Worm (Caenorhabditis elegans) whole organism, L2 larva: Measurements from ENCODE around the gene pho-4.

Source experiments
- C34F6.9 ChIP-seq: fragments of 150-350 bp; optimal IDR thresholded peaks from 2 replicates; lab custom pipeline; 2014; ENCODE audit warnings: missing biosample characterization, missing genetic modification characterization
- F13H6.1 ChIP-seq: sonication (generic microtip); optimal IDR thresholded peaks from 2 replicates; lab custom pipeline; 2016; ENCODE audit warnings: missing genetic modification characterization, missing compliant biosample characterization
- R02D3.7 ChIP-seq: fragments of 150-350 bp; optimal IDR thresholded peaks from 2 replicates; lab custom pipeline; 2014; ENCODE audit warnings: missing biosample characterization, missing genetic modification characterization
- ZK546.5 ChIP-seq: sonication (generic microtip); optimal IDR thresholded peaks from 2 replicates; lab custom pipeline; 2017; ENCODE audit warnings: missing biosample characterization, missing genetic modification characterization
- alr-1 ChIP-seq: fragments of 150-350 bp; optimal IDR thresholded peaks from 2 replicates; lab custom pipeline; 2014; ENCODE audit warnings: missing biosample characterization, missing genetic modification characterization
- aly-2 ChIP-seq: fragments of 150-350 bp; optimal IDR thresholded peaks from 2 replicates; lab custom pipeline; 2014; ENCODE audit warnings: missing biosample characterization, missing genetic modification characterization
- ama-1 ChIP-seq: fragments of 150-350 bp; optimal IDR thresholded peaks from 2 replicates; lab custom pipeline; 2018; ENCODE audit warnings: inconsistent platforms
- ceh-16 ChIP-seq: fragments of 150-350 bp; optimal IDR thresholded peaks from 2 replicates; lab custom pipeline; 2014; ENCODE audit warnings: missing biosample characterization, missing genetic modification characterization
- ceh-82 ChIP-seq: fragments of 150-350 bp; optimal IDR thresholded peaks from 2 replicates; lab custom pipeline; 2014; ENCODE audit warnings: missing biosample characterization, missing genetic modification characterization
- crh-2 ChIP-seq: sonication (generic microtip); optimal IDR thresholded peaks from 2 replicates; lab custom pipeline; 2017; ENCODE audit warnings: missing biosample characterization, missing genetic modification characterization
- egl-27 ChIP-seq: sonication (generic microtip); optimal IDR thresholded peaks from 3 replicates; lab custom pipeline; 2017; ENCODE audit warnings: missing biosample characterization, missing genetic modification reagents, missing genetic modification characterization
- fos-1 ChIP-seq: fragments of 150-350 bp; optimal IDR thresholded peaks from 2 replicates; lab custom pipeline; 2014; ENCODE audit warnings: missing biosample characterization, missing genetic modification characterization
- gmeb-1 ChIP-seq: fragments of 150-350 bp; optimal IDR thresholded peaks from 2 replicates; lab custom pipeline; 2014; ENCODE audit warnings: missing biosample characterization, missing genetic modification characterization
- lin-11 ChIP-seq: fragments of 150-350 bp; sonication (generic microtip); optimal IDR thresholded peaks from 2 replicates; lab custom pipeline; 2014; ENCODE audit warnings: missing biosample characterization, missing genetic modification characterization, inconsistent platforms, mixed read lengths
- lin-13 ChIP-seq: fragments of 150-350 bp; optimal IDR thresholded peaks from 2 replicates; lab custom pipeline; 2014; ENCODE audit warnings: missing biosample characterization, missing genetic modification reagents, missing genetic modification characterization
- lin-39 ChIP-seq: fragments of 150-350 bp; optimal IDR thresholded peaks from 2 replicates; lab custom pipeline; 2014; ENCODE audit warnings: missing biosample characterization, missing genetic modification reagents, missing genetic modification characterization
- lsy-2 ChIP-seq, 2 experiments: fragments of 150-350 bp in 1 of 2; sonication (generic microtip) in 1 of 2; optimal IDR thresholded peaks; 2 replicates each; lab custom pipeline; 2014 to 2017; ENCODE audit warnings: missing biosample characterization in 2 of 2, missing genetic modification characterization in 2 of 2
- mab-5 ChIP-seq: fragments of 150-350 bp; optimal IDR thresholded peaks from 2 replicates; lab custom pipeline; 2014; ENCODE audit warnings: missing biosample characterization, missing genetic modification characterization
- nhr-12 ChIP-seq: fragments of 150-350 bp; optimal IDR thresholded peaks from 2 replicates; lab custom pipeline; 2014; ENCODE audit warnings: missing biosample characterization, missing genetic modification characterization
- nhr-129 ChIP-seq: fragments of 150-350 bp; optimal IDR thresholded peaks from 2 replicates; lab custom pipeline; 2014; ENCODE audit warnings: missing biosample characterization, missing genetic modification characterization
- nhr-23 ChIP-seq: fragments of 150-350 bp; optimal IDR thresholded peaks from 2 replicates; lab custom pipeline; 2014; ENCODE audit warnings: missing biosample characterization, missing genetic modification reagents, missing genetic modification characterization
- nhr-77 ChIP-seq: fragments of 150-350 bp; optimal IDR thresholded peaks from 2 replicates; lab custom pipeline; 2014; ENCODE audit warnings: missing biosample characterization, missing genetic modification characterization
- peb-1 ChIP-seq: fragments of 150-350 bp; optimal IDR thresholded peaks from 2 replicates; lab custom pipeline; 2014; ENCODE audit warnings: missing biosample characterization, missing genetic modification characterization
- sem-4 ChIP-seq: fragments of 150-350 bp; optimal IDR thresholded peaks from 2 replicates; lab custom pipeline; 2014; ENCODE audit warnings: missing biosample characterization, missing genetic modification reagents, missing genetic modification characterization
- skn-1 ChIP-seq: sonication (generic microtip); optimal IDR thresholded peaks from 2 replicates; lab custom pipeline; 2017; ENCODE audit warnings: missing biosample characterization, missing genetic modification characterization
- sma-3 ChIP-seq: sonication (generic microtip); optimal IDR thresholded peaks from 2 replicates; lab custom pipeline; 2016; ENCODE audit warnings: missing genetic modification reagents, missing genetic modification characterization, missing compliant biosample characterization
- sma-9 ChIP-seq, 2 experiments: fragments of 150-350 bp in 1 of 2; sonication (generic microtip) in 1 of 2; optimal IDR thresholded peaks; 2 replicates each; lab custom pipeline; 2014 to 2016; ENCODE audit warnings: missing genetic modification characterization in 2 of 2, mild to moderate bottlenecking in 1 of 2, missing biosample characterization in 1 of 2, missing compliant biosample characterization in 1 of 2, missing genetic modification reagents in 1 of 2, moderate library complexity in 1 of 2
- snpc-4 ChIP-seq: fragments of 150-350 bp; optimal IDR thresholded peaks from 2 replicates; lab custom pipeline; 2014; ENCODE audit warnings: missing biosample characterization, missing genetic modification characterization
- unc-39 ChIP-seq: fragments of 150-350 bp; optimal IDR thresholded peaks from 2 replicates; lab custom pipeline; 2014; ENCODE audit warnings: missing biosample characterization, missing genetic modification characterization
- unc-55 ChIP-seq: fragments of 150-350 bp; sonication (generic microtip); optimal IDR thresholded peaks from 3 replicates; lab custom pipeline; 2014; ENCODE audit warnings: missing biosample characterization, missing genetic modification reagents, missing genetic modification characterization
- unc-62 ChIP-seq: fragments of 150-350 bp; optimal IDR thresholded peaks from 2 replicates; lab custom pipeline; 2014; ENCODE audit warnings: missing biosample characterization, missing genetic modification reagents, missing genetic modification characterization
- zag-1 ChIP-seq: fragments of 150-350 bp; optimal IDR thresholded peaks from 2 replicates; lab custom pipeline; 2014; ENCODE audit warnings: missing biosample characterization, missing genetic modification characterization

Gene pho-4

DNA sequence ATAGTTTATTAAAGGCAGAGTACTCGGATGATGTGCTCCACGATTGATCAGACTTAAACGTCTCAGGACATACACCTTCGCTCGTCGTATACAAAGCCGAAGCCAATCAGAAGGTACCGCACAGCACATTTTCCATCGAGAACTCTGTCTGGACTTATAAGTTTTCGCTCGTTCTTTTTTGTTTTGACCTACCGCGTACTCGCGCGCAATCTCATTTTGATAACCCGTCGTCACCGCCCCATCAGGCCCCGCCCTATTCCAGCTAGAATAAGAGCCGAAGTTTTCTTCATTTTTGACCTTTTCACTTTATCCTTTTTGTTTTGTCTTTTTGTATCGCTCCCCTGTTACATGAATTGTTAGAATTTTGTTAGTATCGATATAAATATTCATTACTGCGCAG, 8.7 kb downstream of the pho-4 start, which contains the start of gene EGAP2.2:
Gene EGAP2.2 (plus strand): TSS at position 301 of the 400 bp plus-strand sequence.
- TF ChIP-seq aly-2 (tag; lab: Kevin White, UChicago) (no peak), R02D3.7 (tag; lab: Kevin White, UChicago) (no peak), nhr-77 (tag; lab: Kevin White, UChicago) (no peak), lin-39 (no peak), ceh-16 (no peak), peb-1 (tag; lab: Kevin White, UChicago) (no peak), C34F6.9 (tag; lab: Kevin White, UChicago) (no peak), unc-55 (GFP tag; lab: Kevin White, UChicago) (no peak), sma-3 (no peak), F13H6.1 (tag; lab: Kevin White, UChicago) (no peak), nhr-23 (tag; lab: Kevin White, UChicago) (no peak), skn-1 (no peak), lin-13 (GFP tag; lab: Kevin White, UChicago) (no peak), ama-1 (lab: Kevin White, UChicago) (no peak)

DNA sequence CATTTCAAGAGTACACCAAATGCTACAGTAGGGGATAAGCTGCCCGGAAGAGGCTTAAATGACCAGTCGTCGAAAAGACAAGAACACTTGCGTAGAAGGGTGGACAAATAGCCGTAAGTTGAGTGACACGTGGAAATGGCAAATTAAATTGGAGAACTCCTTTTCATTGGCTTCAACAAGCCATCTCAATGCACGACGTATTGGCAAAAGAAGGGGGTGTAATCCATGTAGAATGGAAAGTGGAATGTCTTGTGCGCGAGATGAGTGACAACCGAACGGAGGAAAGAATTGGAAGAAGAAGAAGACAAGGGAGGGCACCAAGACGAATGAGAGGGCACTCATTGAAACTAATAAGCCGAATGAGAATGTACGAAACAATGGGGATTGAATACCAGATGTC, 9.6 kb downstream of the pho-4 start:
- TF ChIP-seq sma-9 (GFP tag; optimal IDR thresholded peaks at IDR 0.05; lab: Kevin White, UChicago), result no peak
- TF ChIP-seq sma-9 (tag; optimal IDR thresholded peaks at IDR 0.05; lab: Kevin White, UChicago), result no peak
- TF ChIP-seq lin-13 (GFP tag; lab: Kevin White, UChicago), result no peak

DNA sequence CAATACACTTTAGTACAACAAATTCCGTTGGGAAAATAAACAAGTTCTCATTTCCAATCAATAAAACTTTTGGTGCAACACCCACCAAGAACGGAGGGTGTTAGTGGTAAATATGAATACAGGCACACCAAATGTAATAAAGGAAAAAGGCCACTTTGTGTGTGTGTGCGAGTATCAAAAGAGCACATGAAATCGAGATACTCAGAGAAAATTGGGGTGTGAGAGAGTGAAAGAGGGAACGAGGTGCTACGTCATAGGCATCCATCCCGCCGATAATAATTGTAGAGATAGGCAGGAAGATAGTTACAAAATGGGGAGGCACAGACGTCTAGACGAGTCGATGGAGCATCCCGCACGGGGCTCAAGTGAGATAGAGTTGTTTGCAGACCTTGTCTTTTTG, 10.5 kb downstream of the pho-4 start:
- TF ChIP-seq lin-11 (tag; lab: Kevin White, UChicago), result no peak
- no peak for TF ChIP-seq ama-1 (lab: Kevin White, UChicago)
- no peak for TF ChIP-seq ZK546.5
- TF ChIP-seq peb-1 (tag; lab: Kevin White, UChicago), result no peak
- peak; percentile 32 for TF ChIP-seq C34F6.9 (tag; lab: Kevin White, UChicago)
- no peak for TF ChIP-seq nhr-12 (tag; lab: Kevin White, UChicago)
- TF ChIP-seq sma-9 (GFP tag; optimal IDR thresholded peaks at IDR 0.05; lab: Kevin White, UChicago), result peak; percentile 42
- no peak for TF ChIP-seq sma-9 (tag; optimal IDR thresholded peaks at IDR 0.05; lab: Kevin White, UChicago)
- TF ChIP-seq crh-2 (tag; lab: Kevin White, UChicago), result peak; percentile 39
- peak; percentile 28 for TF ChIP-seq gmeb-1 (tag; lab: Kevin White, UChicago)
- TF ChIP-seq sem-4 (tag; lab: Kevin White, UChicago), result no peak
- peak; percentile 67 for TF ChIP-seq F13H6.1 (tag; lab: Kevin White, UChicago)
- TF ChIP-seq nhr-129 (tag; lab: Kevin White, UChicago), result peak; percentile 66
- no peak for TF ChIP-seq nhr-23 (tag; lab: Kevin White, UChicago)
- TF ChIP-seq fos-1 (tag; lab: Kevin White, UChicago), result peak; percentile 41
- TF ChIP-seq unc-55 (GFP tag; lab: Kevin White, UChicago), result peak; percentile 28
- TF ChIP-seq sma-3, result no peak

DNA sequence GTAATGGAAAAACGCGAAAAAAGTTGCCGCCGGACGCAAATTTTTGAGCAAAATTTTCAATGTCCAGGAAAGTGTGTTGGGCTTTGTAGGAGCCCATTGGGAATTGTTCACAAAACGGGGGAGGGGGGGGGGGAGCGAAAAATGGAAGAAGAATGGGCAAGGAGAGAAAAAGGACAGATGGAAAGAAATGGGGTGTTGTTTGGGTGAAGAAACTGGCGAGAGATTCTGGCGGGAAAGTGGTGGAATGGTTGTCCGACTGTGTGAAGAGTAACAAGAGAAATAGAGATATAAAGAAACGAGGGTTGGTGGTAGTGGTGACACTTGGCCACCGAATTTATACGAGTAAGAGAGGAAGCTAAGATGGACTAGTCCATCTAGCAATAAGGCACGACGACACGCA, 12.0 kb downstream of the pho-4 start:
- TF ChIP-seq unc-55 (GFP tag; lab: Kevin White, UChicago) (peak; percentile 39), mab-5 (peak; percentile 24), C34F6.9 (tag; lab: Kevin White, UChicago) (peak; percentile 20), unc-62 (no peak), snpc-4 (tag; lab: Kevin White, UChicago) (no peak), egl-27 (no peak), nhr-129 (tag; lab: Kevin White, UChicago) (peak; percentile 6), lsy-2 (tag; optimal IDR thresholded peaks at IDR 0.05; lab: Kevin White, UChicago) (peak in 1 of 2 experiments; percentile 17), lin-39 (no peak)

DNA sequence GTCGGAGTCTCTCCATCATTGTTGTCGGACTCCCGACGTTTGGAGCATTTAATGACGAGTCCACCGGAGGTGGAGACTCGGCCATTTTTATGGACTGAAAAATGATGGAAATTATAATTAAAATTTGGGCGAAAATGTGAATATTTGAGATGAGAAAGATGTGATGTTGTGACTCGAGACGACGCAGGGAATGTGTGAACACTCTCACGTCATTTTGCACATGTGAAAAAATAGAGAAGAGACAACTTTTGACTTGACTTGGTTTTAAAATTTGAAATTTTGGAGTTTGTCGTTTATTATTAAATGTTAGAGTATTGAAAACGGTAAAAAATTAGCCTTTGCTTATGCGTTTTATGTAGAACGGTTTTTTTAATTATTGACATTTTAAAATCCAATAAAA, 13.0 kb downstream of the pho-4 start, which contains the start of gene dsh-1:
Gene dsh-1 (minus strand): TSS at position 101 of the 400 bp plus-strand sequence.
- TF ChIP-seq fos-1 (tag; lab: Kevin White, UChicago), result no peak

DNA sequence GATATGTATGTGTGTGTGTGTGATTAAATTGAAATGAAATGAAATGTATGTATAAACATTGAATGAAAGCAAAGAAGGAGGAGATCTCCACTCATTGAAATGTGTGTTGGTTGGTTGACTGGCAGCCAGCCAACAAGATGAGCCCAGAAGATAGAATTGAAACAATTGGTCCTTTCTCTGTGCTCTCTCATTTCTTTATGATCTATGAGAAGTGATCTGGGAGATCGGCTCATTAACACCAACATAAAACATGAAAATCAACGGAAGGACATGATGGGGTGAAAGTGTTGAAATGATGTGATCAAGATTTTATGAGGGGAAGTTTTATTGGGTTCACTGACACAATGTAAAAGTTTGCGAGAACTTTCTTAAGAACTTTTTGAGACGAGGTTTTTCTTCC, 15.4 kb downstream of the pho-4 start:
- TF ChIP-seq unc-39 (tag; lab: Kevin White, UChicago), result no peak
- TF ChIP-seq ama-1 (lab: Kevin White, UChicago), result no peak
- no peak for TF ChIP-seq crh-2 (tag; lab: Kevin White, UChicago)
- TF ChIP-seq fos-1 (tag; lab: Kevin White, UChicago), result no peak
- no peak for TF ChIP-seq zag-1
- no peak for TF ChIP-seq ceh-16
- no peak for TF ChIP-seq sem-4 (tag; lab: Kevin White, UChicago)
- peak; percentile 0 for TF ChIP-seq mab-5
- no peak for TF ChIP-seq alr-1
- peak; percentile 14 for TF ChIP-seq nhr-129 (tag; lab: Kevin White, UChicago)
- TF ChIP-seq nhr-77 (tag; lab: Kevin White, UChicago), result no peak
- no peak for TF ChIP-seq ceh-82 (tag; lab: Kevin White, UChicago)
